Fruit fly (Drosophila melanogaster) whole organism, embryonic: ENCODE results near the gene Dic4.
A peak's percentile ranks its signal among the peaks of the same experiment; 100 is the strongest.

ENCODE experiments used
- Ada2b ChIP-seq: fragments of 200-800 bp; sonication (Bioruptor generic); IDR thresholded peaks from 2 replicates; pipeline ENCODE4 v1.3.6; 2022; ENCODE audit warnings: missing biosample characterization, missing genetic modification characterization
- Awh ChIP-seq: fragments of 200-800 bp; sonication (Bioruptor generic); IDR thresholded peaks from 2 replicates; pipeline ENCODE4, ENCODE4 v1.3.6; 2022; ENCODE audit warnings: missing biosample characterization, missing genetic modification characterization
- CG10979 ChIP-seq: fragments of 200-800 bp; sonication (Bioruptor generic); optimal IDR thresholded peaks from 2 replicates; lab custom pipeline; 2018; ENCODE audit warnings: missing biosample characterization, mild to moderate bottlenecking, missing genetic modification characterization, moderate library complexity
- CG11504 ChIP-seq: fragments of 200-800 bp; sonication (Bioruptor generic); optimal IDR thresholded peaks from 3 replicates; lab custom pipeline; 2019; ENCODE audit warnings: missing biosample characterization, mild to moderate bottlenecking, missing genetic modification characterization, moderate library complexity
- CG11695 ChIP-seq: fragments of 200-800 bp; sonication (Bioruptor generic); IDR thresholded peaks from 3 replicates; pipeline ENCODE4 v1.3.6; 2022; ENCODE audit warnings: missing biosample characterization, missing genetic modification characterization
- CG11696 ChIP-seq: fragments of 200-800 bp; sonication (Bioruptor generic); IDR thresholded peaks from 2 replicates; pipeline ENCODE4 v1.3.6; 2022; ENCODE audit warnings: missing biosample characterization, missing genetic modification characterization
- CG13424 ChIP-seq: fragments of 200-800 bp; sonication (Bioruptor generic); optimal IDR thresholded peaks from 2 replicates; lab custom pipeline; 2019; ENCODE audit warnings: missing biosample characterization, mild to moderate bottlenecking, missing genetic modification characterization, moderate library complexity
- CG13775 ChIP-seq: fragments of 200-800 bp; sonication (Bioruptor generic); optimal IDR thresholded peaks from 3 replicates; lab custom pipeline; 2017; ENCODE audit warnings: missing biosample characterization, mild to moderate bottlenecking, missing genetic modification characterization
- CG14667 ChIP-seq: fragments of 200-800 bp; sonication (Bioruptor generic); IDR thresholded peaks from 2 replicates; pipeline ENCODE4 v1.3.6; 2022; ENCODE audit warnings: missing biosample characterization, missing genetic modification characterization
- CG15073 ChIP-seq: fragments of 200-800 bp; sonication (Bioruptor generic); optimal IDR thresholded peaks from 2 replicates; lab custom pipeline; 2016; ENCODE audit warnings: missing biosample characterization, missing genetic modification characterization
- CG16779 ChIP-seq: fragments of 200-800 bp; sonication (Bioruptor generic); IDR thresholded peaks from 2 replicates; pipeline ENCODE4 v1.3.6; 2022; ENCODE audit warnings: missing biosample characterization, missing genetic modification characterization
- CG18619 ChIP-seq: fragments of 200-800 bp; sonication (Bioruptor generic); optimal IDR thresholded peaks from 3 replicates; lab custom pipeline; 2017; ENCODE audit warnings: missing biosample characterization, mild to moderate bottlenecking, missing genetic modification characterization
- CG2129 ChIP-seq: fragments of 200-800 bp; sonication (Bioruptor generic); IDR thresholded peaks from 2 replicates; pipeline ENCODE4 v1.3.6; 2022; ENCODE audit warnings: missing biosample characterization, missing genetic modification characterization; ENCODE audit not compliant: partially characterized antibody
- CG2678 ChIP-seq: fragments of 200-800 bp; sonication (Bioruptor generic); optimal IDR thresholded peaks from 3 replicates; lab custom pipeline; 2019; ENCODE audit warnings: missing biosample characterization, mild to moderate bottlenecking, missing genetic modification characterization, moderate library complexity
- CG30403 ChIP-seq: fragments of 200-800 bp; sonication (Bioruptor generic); optimal IDR thresholded peaks from 3 replicates; lab custom pipeline; 2016; ENCODE audit warnings: missing biosample characterization, missing genetic modification characterization
- CG33557 ChIP-seq: fragments of 200-800 bp; sonication (Bioruptor generic); optimal IDR thresholded peaks from 2 replicates; lab custom pipeline; 2019; ENCODE audit warnings: missing biosample characterization, mild to moderate bottlenecking, missing genetic modification characterization, moderate library complexity
- CG3838 ChIP-seq: fragments of 200-800 bp; sonication (Bioruptor generic); optimal IDR thresholded peaks from 3 replicates; lab custom pipeline; 2016; ENCODE audit warnings: missing biosample characterization, missing genetic modification characterization
- CG6689 ChIP-seq: fragments of 200-800 bp; sonication (Bioruptor generic); IDR thresholded peaks from 2 replicates; pipeline ENCODE4 v1.3.6; 2022; ENCODE audit warnings: missing biosample characterization, missing genetic modification characterization
- CG7786 ChIP-seq: fragments of 200-800 bp; sonication (Bioruptor generic); optimal IDR thresholded peaks from 2 replicates; lab custom pipeline; 2016; ENCODE audit warnings: missing biosample characterization, missing genetic modification characterization
- CTCF ChIP-seq: fragments of 200-800 bp; sonication (Bioruptor generic); optimal IDR thresholded peaks from 2 replicates; lab custom pipeline; 2017; ENCODE audit warnings: missing biosample characterization, mild to moderate bottlenecking, missing genetic modification characterization, moderate library complexity
- D19B ChIP-seq: fragments of 200-800 bp; sonication (Bioruptor generic); optimal IDR thresholded peaks from 2 replicates; lab custom pipeline; 2017; ENCODE audit warnings: missing biosample characterization, mild to moderate bottlenecking, missing genetic modification characterization
- Dfd ChIP-seq, 2 experiments: fragments of >200 bp; optimal IDR thresholded peaks; 2 replicates each; lab custom pipeline; 2017; ENCODE audit warnings: missing biosample characterization in 2 of 2, missing genetic modification characterization in 2 of 2
- Dll ChIP-seq: fragments of 200-800 bp; sonication (Bioruptor generic); IDR thresholded peaks from 4 replicates; pipeline ENCODE4 v1.3.6; 2022; ENCODE audit warnings: missing biosample characterization, missing genetic modification characterization; ENCODE audit not compliant: partially characterized antibody
- Dp ChIP-seq: fragments of 200-800 bp; sonication (Bioruptor generic); optimal IDR thresholded peaks from 2 replicates; lab custom pipeline; 2018; ENCODE audit warnings: missing biosample characterization, mild to moderate bottlenecking, missing genetic modification characterization, moderate library complexity
- Fer2 ChIP-seq: fragments of 200-800 bp; sonication (Bioruptor generic); optimal IDR thresholded peaks from 2 replicates; lab custom pipeline; 2018; ENCODE audit warnings: missing biosample characterization, mild to moderate bottlenecking, missing genetic modification characterization, moderate library complexity
- Fer3 ChIP-seq: fragments of 200-800 bp; sonication (Bioruptor generic); optimal IDR thresholded peaks from 2 replicates; lab custom pipeline; 2018; ENCODE audit warnings: missing biosample characterization, mild to moderate bottlenecking, missing genetic modification characterization, moderate library complexity
- H2.0 ChIP-seq: fragments of 200-800 bp; sonication (Bioruptor generic); IDR thresholded peaks from 2 replicates; pipeline ENCODE4 v1.3.6; 2022; ENCODE audit warnings: missing biosample characterization, missing genetic modification characterization
- Hand ChIP-seq: fragments of 200-800 bp; sonication (Bioruptor generic); optimal IDR thresholded peaks from 2 replicates; lab custom pipeline; 2017; ENCODE audit warnings: mild to moderate bottlenecking, missing biosample characterization, missing genetic modification reagents, missing genetic modification characterization
- HmgZ ChIP-seq: fragments of 200-800 bp; sonication (Bioruptor generic); optimal IDR thresholded peaks from 2 replicates; lab custom pipeline; 2018; ENCODE audit warnings: missing biosample characterization, mild to moderate bottlenecking, missing genetic modification characterization
- Sry-δ ChIP-seq: fragments of 200-800 bp; sonication (Bioruptor generic); optimal IDR thresholded peaks from 2 replicates; lab custom pipeline; 2016; ENCODE audit warnings: missing biosample characterization, missing genetic modification characterization
- TFAM ChIP-seq: fragments of 200-800 bp; sonication (Bioruptor generic); optimal IDR thresholded peaks from 2 replicates; lab custom pipeline; 2017; ENCODE audit warnings: missing biosample characterization, missing genetic modification characterization, inconsistent platforms
- Taf1 ChIP-seq: fragments of 200-800 bp; sonication (Bioruptor generic); IDR thresholded peaks from 2 replicates; pipeline ENCODE4 v1.3.6; 2022; ENCODE audit warnings: missing biosample characterization, missing genetic modification characterization
- Usf ChIP-seq: fragments of 200-800 bp; sonication (Bioruptor generic); optimal IDR thresholded peaks from 2 replicates; lab custom pipeline; 2017; ENCODE audit warnings: missing genotype, missing biosample characterization, missing genetic modification characterization
- YL-1 ChIP-seq: fragments of 200-800 bp; sonication (Bioruptor generic); optimal IDR thresholded peaks from 3 replicates; lab custom pipeline; 2017; ENCODE audit warnings: missing biosample characterization, mild to moderate bottlenecking, missing genetic modification characterization
- al ChIP-seq: fragments of 200-800 bp; sonication (Bioruptor generic); IDR thresholded peaks from 2 replicates; pipeline ENCODE4 v1.3.6; 2022; ENCODE audit warnings: missing biosample characterization, missing genetic modification characterization
- bbx ChIP-seq: fragments of 200-800 bp; sonication (Bioruptor generic); IDR thresholded peaks from 2 replicates; pipeline ENCODE4 v1.3.6; 2022; ENCODE audit warnings: missing biosample characterization, missing genetic modification characterization; ENCODE audit not compliant: partially characterized antibody
- caup ChIP-seq: fragments of 200-800 bp; sonication (Bioruptor generic); optimal IDR thresholded peaks from 3 replicates; lab custom pipeline; 2017; ENCODE audit warnings: missing biosample characterization, mild to moderate bottlenecking, missing genetic modification characterization, moderate library complexity; ENCODE audit not compliant: severe bottlenecking
- chif ChIP-seq, 2 experiments: fragments of 200-800 bp; sonication (Bioruptor generic); optimal IDR thresholded peaks; 3 replicates each; lab custom pipeline; 2016; ENCODE audit warnings: missing biosample characterization in 2 of 2, missing genetic modification characterization in 2 of 2
- crc ChIP-seq: fragments of 200-800 bp; sonication (Bioruptor generic); optimal IDR thresholded peaks from 2 replicates; lab custom pipeline; 2016; ENCODE audit warnings: missing biosample characterization, missing genetic modification characterization
- gsb-n ChIP-seq: fragments of 200-800 bp; sonication (Bioruptor generic); optimal IDR thresholded peaks from 3 replicates; lab custom pipeline; 2018; ENCODE audit warnings: missing biosample characterization, mild to moderate bottlenecking, missing genetic modification characterization
- ind ChIP-seq: fragments of 200-800 bp; sonication (Bioruptor generic); optimal IDR thresholded peaks from 3 replicates; lab custom pipeline; 2016; ENCODE audit warnings: missing biosample characterization, missing genetic modification characterization
- insv ChIP-seq, 2 experiments: fragments of 200-800 bp; sonication (Bioruptor generic); optimal IDR thresholded peaks; 3 replicates each; lab custom pipeline; 2016 to 2018; ENCODE audit warnings: missing biosample characterization in 2 of 2, missing genetic modification characterization in 2 of 2
- inv ChIP-seq: fragments of 200-800 bp; sonication (Bioruptor generic); IDR thresholded peaks from 2 replicates; pipeline ENCODE4 v1.3.6; 2022; ENCODE audit warnings: missing biosample characterization, missing genetic modification characterization; ENCODE audit not compliant: partially characterized antibody
- lilli ChIP-seq: fragments of 200-800 bp; sonication (Bioruptor generic); optimal IDR thresholded peaks from 3 replicates; lab custom pipeline; 2016; ENCODE audit warnings: missing biosample characterization, missing genetic modification characterization
- lmd ChIP-seq: fragments of 200-800 bp; sonication (Bioruptor generic); IDR thresholded peaks from 2 replicates; pipeline ENCODE4 v1.3.6; 2022; ENCODE audit warnings: missing biosample characterization, missing genetic modification characterization
- ro ChIP-seq: fragments of 200-800 bp; sonication (Bioruptor generic); IDR thresholded peaks from 2 replicates; pipeline ENCODE4 v1.3.6; 2022; ENCODE audit warnings: missing biosample characterization, missing genetic modification characterization
- sisA ChIP-seq: fragments of 200-800 bp; sonication (Bioruptor generic); IDR thresholded peaks from 2 replicates; pipeline ENCODE4 v1.3.6; 2022; ENCODE audit warnings: missing biosample characterization, missing genetic modification characterization
- slp2 ChIP-seq: fragments of 200-800 bp; sonication (Bioruptor generic); optimal IDR thresholded peaks from 2 replicates; lab custom pipeline; 2016; ENCODE audit warnings: missing biosample characterization, missing genetic modification characterization
- tap ChIP-seq: fragments of 200-800 bp; optimal IDR thresholded peaks from 3 replicates; lab custom pipeline; 2019; ENCODE audit warnings: missing biosample characterization, mild to moderate bottlenecking, missing genetic modification characterization, moderate library complexity
- z ChIP-seq: fragments of 200-800 bp; sonication (Bioruptor generic); IDR thresholded peaks from 3 replicates; pipeline ENCODE4 v1.3.6; 2022; ENCODE audit warnings: missing biosample characterization, missing genetic modification characterization

Dic4 gene

DNA sequence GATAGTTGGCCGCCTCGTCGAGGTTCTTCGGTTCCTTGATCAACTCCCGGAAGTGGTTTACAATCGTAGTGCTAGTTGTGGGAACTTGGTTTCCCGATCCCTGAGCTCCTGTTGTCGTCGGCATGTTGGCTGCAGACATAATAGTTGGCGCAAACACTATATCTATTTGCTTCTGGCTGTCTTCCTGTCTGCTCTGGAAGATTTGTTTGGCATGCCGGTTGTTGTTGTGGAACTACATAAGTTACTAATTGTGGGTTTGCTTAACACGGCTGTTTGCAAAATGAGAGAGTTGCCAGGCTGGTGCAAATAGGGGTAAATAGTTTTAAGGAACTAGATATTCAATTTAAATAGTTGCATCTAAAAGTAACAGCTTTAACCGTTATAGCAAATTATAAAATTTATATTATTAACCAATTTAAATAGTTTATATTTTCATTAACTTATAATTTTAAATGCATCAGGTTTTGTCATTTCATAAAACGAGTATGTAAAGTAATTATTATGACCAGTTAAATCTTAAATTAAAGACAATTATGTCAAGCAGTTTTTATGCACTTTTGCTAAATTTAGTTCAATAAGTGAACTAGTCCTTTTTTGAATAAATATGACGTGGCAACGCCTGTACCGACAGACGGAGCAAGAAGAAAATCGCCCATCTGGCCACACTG, 16.5 kb downstream of the Dic4 start, which contains the start of the genes Sgf11 and CG32202 (continued):
- TF ChIP-seq H2.0 (GFP tag; lab: Robert Waterston, UW) (peak; percentile 38; the same call in 1 of the 2 replicates), Usf (GFP tag; lab: Kevin White, UChicago) (no peak), CG18619 (GFP tag; lab: Kevin White, UChicago) (peak; percentile 63), Awh (GFP tag; lab: Robert Waterston, UW) (no peak), Fer2 (tag; lab: Kevin White, UChicago) (peak; percentile 36), caup (peak; percentile 42), tap (tag; lab: Kevin White, UChicago) (no peak), Dll (GFP tag; lab: Robert Waterston, UW) (no peak), slp2 (GFP tag; lab: Kevin White, UChicago) (no peak), insv (GFP tag; optimal IDR thresholded peaks at IDR 0.05; lab: Kevin White, UChicago) (peak in 1 of 2 experiments; percentile 7), D19B (GFP tag; lab: Kevin White, UChicago) (peak; percentile 23), CG13775 (GFP tag; lab: Kevin White, UChicago) (peak; percentile 70), Dp (peak; percentile 7), crc (GFP tag; lab: Kevin White, UChicago) (no peak), chif (GFP tag; optimal IDR thresholded peaks at IDR 0.05; lab: Kevin White, UChicago) (no peak), TFAM (GFP tag; lab: Kevin White, UChicago) (no peak), Sry-δ (GFP tag; lab: Kevin White, UChicago) (peak; percentile 25), CG30403 (peak; percentile 77), CG7786 (no peak), Hand (GFP tag; lab: Kevin White, UChicago) (no peak), CG10979 (tag; lab: Kevin White, UChicago) (peak; percentile 57), CG11696 (GFP tag; lab: Robert Waterston, UW) (no peak), gsb-n (tag; lab: Kevin White, UChicago) (peak; percentile 48), Dfd (GFP tag; optimal IDR thresholded peaks at IDR 0.05; lab: Kevin White, UChicago) (no peak), al (0 out of 2 replicates have a peak, but pooled peaks have one; percentile 17), CG16779 (GFP tag; lab: Robert Waterston, UW) (no peak), CG13424 (tag; lab: Kevin White, UChicago) (peak; percentile 82), Taf1 (GFP tag; lab: Robert Waterston, UW) (no peak), lmd (GFP tag; lab: Robert Waterston, UW) (peak; percentile 50), ro (no peak), CG14667 (no peak), CG2129 (GFP tag; lab: Robert Waterston, UW) (no peak), inv (GFP tag; lab: Robert Waterston, UW) (no peak), Ada2b (GFP tag; lab: Robert Waterston, UW) (0 out of 2 replicates have a peak, but pooled peaks have one; percentile 7), z (GFP tag; lab: Robert Waterston, UW) (no peak), CG2678 (peak; percentile 80), bbx (GFP tag; lab: Robert Waterston, UW) (no peak), lilli (GFP tag; lab: Kevin White, UChicago) (peak; percentile 57), CG6689 (GFP tag; lab: Robert Waterston, UW) (peak; percentile 53; the same call in 1 of the 2 replicates), Fer3 (tag; lab: Kevin White, UChicago) (peak; percentile 35), YL-1 (GFP tag; lab: Kevin White, UChicago) (peak; percentile 25), HmgZ (tag; lab: Kevin White, UChicago) (peak; percentile 58), CG33557 (GFP tag; lab: Kevin White, UChicago) (peak; percentile 60), ind (GFP tag; lab: Kevin White, UChicago) (peak; percentile 59), CTCF (peak; percentile 3), CG11504 (tag; lab: Kevin White, UChicago) (peak; percentile 75), sisA (GFP tag; lab: Robert Waterston, UW) (no peak; the same call in 1 of the 2 replicates), CG3838 (GFP tag; lab: Kevin White, UChicago) (no peak), CG11695 (GFP tag; lab: Robert Waterston, UW) (no peak), CG15073 (GFP tag; lab: Kevin White, UChicago) (no peak)
